Worm (Caenorhabditis elegans): ENCODE data around the gene Y38H8A.1.
"Not testable (repeated sequence)": the region's sequence is repeated elsewhere in the genome, so short reads cannot be mapped to it uniquely, and the experiment has no call there.

Gene Y38H8A.1

DNA sequence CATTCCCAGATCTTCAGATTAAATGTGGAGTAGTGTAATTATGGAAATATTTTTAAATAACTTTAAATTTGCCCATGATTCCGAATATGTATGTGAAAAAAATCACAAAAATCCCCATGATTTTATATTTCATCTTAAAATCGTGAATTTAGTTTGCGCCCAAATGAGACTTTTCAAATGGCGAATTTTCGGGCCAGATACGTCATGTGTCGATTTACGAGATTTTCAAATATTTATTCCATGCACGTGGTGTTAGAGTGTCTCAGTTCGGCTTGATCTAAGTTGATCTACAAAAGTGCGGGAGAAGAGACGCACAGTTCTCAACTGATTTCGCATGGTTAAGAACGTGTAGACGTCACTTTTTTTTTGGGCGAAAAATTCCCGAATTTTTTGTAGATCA lies at the start of gene Y38H8A.1:
Gene Y38H8A.1 (plus strand): TSS at position 301 of the 400 bp plus-strand sequence.
- TF ChIP-seq dao-5 (tag; optimal IDR thresholded peaks at IDR 0.05) (no peak), him-1 (tag; optimal IDR thresholded peaks at IDR 0.05) (no peak), W03F9.2 (tag; optimal IDR thresholded peaks at IDR 0.05) (no peak)

DNA sequence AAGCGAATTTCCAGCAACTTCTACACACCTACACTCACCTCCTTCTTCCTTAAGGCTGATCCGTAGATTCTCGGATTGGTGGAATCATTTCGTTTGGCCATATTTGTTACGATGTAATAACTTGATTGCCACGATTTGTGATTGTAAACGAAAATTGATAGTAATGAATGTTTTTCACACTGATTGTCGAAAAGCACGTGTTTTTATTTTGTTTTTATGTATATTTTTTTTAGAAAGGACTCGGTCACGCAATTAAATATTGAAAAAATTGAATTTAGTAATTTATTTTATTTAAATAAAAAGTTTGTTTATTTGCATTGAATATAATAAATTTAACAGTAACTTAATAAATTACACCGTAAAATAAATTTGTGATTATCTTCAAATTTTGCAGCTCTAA lies 48.7 kb upstream of the Y38H8A.1 start, which contains the start of gene K09B11.5:
Gene K09B11.5 (minus strand): TSS at position 101 of the 400 bp plus-strand sequence.
- not testable (repeated sequence) for TF ChIP-seq W03F9.2, dao-5, him-1 (tag; optimal IDR thresholded peaks at IDR 0.05)

DNA sequence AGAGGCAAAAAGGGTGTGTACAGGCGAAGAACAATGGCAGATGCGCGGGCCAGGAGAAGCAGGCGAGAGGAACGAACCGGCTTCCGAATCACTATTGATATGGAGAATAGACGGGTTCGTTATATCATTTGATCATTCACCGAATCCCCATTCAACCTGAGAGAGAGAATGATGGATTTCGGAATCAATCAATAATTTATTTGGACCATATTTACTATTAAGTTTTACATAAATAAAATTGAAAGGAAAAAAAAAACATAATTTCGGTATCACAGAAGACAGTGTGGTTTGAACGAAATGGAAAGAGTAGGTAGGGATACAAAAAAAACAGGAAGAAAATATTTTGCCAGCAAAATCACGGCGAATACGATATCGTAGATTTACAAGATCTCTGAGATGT lies 37.3 kb upstream of the Y38H8A.1 start, which contains the start of gene mam-3:
Gene mam-3 (minus strand): TSS at position 101 of the 400 bp plus-strand sequence.
- TF ChIP-seq him-1 (tag; optimal IDR thresholded peaks at IDR 0.05) (no peak), W03F9.2 (tag; optimal IDR thresholded peaks at IDR 0.05) (no peak), dao-5 (tag; optimal IDR thresholded peaks at IDR 0.05) (no peak)

DNA sequence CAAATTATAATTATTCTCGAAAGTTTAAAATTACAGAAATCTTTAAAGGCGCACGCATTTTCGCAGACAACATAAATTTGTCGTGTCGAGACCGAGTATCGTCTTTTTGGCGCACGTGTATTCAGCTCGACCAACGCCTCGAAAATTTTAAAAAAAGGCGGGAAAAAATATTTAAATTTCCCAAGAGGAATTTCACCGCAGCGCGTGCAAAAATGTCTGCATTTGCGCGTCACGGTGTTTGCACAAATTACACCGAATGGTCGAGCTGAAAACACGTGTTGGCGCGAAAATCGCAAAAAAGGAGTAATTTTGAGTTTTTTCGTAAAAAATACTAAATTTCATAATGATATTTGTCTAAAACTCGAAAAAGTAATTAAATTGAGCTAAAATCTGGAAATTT lies 31.8 kb upstream of the Y38H8A.1 start:
- TF ChIP-seq him-1 (tag; optimal IDR thresholded peaks at IDR 0.05) (no peak), dao-5 (tag; optimal IDR thresholded peaks at IDR 0.05) (no peak), W03F9.2 (tag; optimal IDR thresholded peaks at IDR 0.05) (no peak)

DNA sequence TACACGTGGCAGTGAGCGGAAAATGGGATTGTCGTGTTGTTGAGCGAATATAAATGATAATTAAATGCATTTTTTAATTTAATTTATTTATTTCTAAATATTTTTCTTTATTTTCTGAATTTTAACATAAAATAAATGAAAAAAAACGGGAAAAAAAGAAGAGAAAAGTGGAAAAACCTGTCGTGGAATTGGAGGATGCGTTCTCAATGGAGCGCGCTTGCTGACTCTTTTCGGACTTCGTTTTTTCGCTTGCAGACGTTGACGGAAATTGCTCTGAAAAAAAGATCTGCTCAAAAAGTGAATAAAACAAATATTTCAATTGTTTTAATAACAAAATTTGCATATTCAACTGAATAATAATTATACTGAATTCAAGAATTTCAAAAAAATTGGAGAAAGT lies 29.1 kb upstream of the Y38H8A.1 start:
- no peak for TF ChIP-seq him-1 (tag; optimal IDR thresholded peaks at IDR 0.05)
- no peak for TF ChIP-seq W03F9.2 (tag; optimal IDR thresholded peaks at IDR 0.05)
- TF ChIP-seq dao-5 (tag; optimal IDR thresholded peaks at IDR 0.05), result no peak

DNA sequence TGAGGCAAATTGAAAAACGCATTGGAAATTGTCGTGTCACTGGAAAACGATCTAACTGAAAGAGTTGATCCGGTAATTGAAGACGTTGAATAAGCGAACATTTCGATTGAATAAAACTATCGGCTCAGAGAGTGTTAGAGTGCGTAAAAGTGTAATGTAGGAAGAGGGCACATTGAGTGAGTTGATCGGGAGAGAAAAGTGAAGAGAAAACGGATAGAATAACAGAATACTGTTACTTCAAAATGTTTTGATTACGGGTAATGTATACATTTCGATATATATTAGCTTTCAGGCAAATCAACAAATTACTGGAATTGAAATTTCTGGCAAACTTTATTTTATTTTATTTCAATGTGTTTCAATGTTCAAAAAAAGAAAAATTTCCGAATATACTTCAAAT lies 27.9 kb upstream of the Y38H8A.1 start, which contains the start of gene uso-1:
Gene uso-1 (minus strand): TSS at position 101 of the 400 bp plus-strand sequence.
- TF ChIP-seq him-1 (tag; optimal IDR thresholded peaks at IDR 0.05) (no peak), dao-5 (tag; optimal IDR thresholded peaks at IDR 0.05) (no peak), W03F9.2 (tag; optimal IDR thresholded peaks at IDR 0.05) (no peak)

DNA sequence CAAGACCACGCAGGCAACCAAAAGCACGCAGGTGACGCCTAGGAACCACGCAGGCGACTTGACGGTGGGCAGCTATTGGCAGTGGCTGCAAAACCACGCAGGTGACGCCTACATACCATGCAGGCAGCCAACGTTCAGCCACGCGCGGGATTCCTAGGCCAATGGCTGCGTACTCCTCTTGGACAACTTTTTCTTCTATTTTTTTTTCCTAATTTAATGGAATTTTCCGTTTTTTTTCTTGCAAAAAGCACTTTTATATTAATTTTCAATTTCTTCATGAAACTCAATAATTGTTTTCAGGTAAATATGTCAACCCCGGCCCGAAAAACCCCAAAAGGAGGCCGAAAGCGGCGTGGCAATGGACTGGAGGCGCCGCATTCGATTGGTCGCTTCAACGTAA lies 27.4 kb upstream of the Y38H8A.1 start, which contains the start of gene Y38H8A.7:
Gene Y38H8A.7 (plus strand): TSS at position 301 of the 400 bp plus-strand sequence.
- TF ChIP-seq him-1, W03F9.2, dao-5 (tag; optimal IDR thresholded peaks at IDR 0.05): not testable (repeated sequence)

DNA sequence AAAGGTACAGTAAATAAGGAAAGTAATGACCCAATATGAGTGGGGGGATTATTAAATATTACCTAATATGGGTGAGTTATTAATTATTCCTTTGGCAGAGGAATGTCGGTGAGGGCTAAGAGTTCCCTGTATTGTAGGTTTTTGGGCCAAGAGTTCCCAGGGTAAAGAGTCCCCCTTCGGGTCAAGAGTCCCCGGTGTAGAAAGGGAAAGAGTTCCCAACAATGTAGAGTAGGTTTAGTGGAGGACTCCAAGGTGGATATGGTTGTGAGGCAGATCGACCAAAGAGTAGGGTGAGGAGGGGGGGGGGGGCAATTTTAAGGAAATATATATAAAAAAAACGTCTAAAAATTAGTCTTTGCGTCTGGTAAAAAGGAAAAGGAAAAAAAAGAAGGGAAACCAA lies 25.7 kb upstream of the Y38H8A.1 start:
- no peak for TF ChIP-seq W03F9.2 (tag; optimal IDR thresholded peaks at IDR 0.05)
- no peak for TF ChIP-seq him-1 (tag; optimal IDR thresholded peaks at IDR 0.05)
- TF ChIP-seq dao-5 (tag; optimal IDR thresholded peaks at IDR 0.05), result no peak

DNA sequence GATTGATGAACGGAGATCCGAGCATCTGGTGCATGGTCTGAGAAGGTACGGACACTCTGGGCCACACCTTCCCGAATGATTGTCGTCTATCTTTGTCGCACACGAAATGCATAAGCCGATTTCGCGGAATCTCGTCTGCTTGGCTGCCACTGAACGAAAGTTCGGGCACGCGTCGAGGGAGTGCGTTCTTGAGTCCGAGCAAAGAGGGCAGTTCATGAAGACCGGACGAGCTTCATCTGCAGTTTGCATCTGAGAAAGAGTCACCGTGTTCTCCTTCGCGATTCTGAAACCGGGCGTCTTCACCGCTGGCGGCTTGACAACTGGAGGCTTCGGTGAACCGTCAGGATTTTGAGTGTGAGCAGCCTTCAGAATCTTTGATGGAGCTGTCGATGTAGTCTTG lies 24.3 kb upstream of the Y38H8A.1 start:
- TF ChIP-seq him-1 (tag; optimal IDR thresholded peaks at IDR 0.05), result no peak
- TF ChIP-seq W03F9.2 (tag; optimal IDR thresholded peaks at IDR 0.05), result no peak
- no peak for TF ChIP-seq dao-5 (tag; optimal IDR thresholded peaks at IDR 0.05)

DNA sequence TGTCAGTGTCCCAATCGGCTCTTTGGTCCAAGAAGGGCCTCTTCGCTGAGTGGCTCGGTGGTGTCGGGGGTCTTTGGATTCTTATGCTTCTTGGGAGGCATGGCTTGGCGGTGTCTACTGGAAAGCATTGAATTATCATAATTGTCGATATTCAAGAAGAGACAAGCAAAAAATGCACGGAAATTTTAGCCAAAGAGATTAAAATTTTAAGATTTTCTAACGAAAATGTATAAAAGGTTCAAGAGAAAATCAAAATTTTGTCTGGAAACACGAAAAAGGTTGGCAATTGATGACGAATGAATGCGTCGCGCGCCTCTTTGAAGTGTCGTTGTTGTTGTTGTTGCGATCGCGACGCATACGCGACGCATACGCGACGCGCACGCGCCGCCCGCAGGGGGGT lies 21.7 kb upstream of the Y38H8A.1 start, which contains the start of gene Y38H8A.12:
Gene Y38H8A.12 (minus strand): TSS at position 101 of the 400 bp plus-strand sequence.
- TF ChIP-seq W03F9.2 (tag; optimal IDR thresholded peaks at IDR 0.05) (no peak), dao-5 (tag; optimal IDR thresholded peaks at IDR 0.05) (no peak), him-1 (tag; optimal IDR thresholded peaks at IDR 0.05) (no peak)

DNA sequence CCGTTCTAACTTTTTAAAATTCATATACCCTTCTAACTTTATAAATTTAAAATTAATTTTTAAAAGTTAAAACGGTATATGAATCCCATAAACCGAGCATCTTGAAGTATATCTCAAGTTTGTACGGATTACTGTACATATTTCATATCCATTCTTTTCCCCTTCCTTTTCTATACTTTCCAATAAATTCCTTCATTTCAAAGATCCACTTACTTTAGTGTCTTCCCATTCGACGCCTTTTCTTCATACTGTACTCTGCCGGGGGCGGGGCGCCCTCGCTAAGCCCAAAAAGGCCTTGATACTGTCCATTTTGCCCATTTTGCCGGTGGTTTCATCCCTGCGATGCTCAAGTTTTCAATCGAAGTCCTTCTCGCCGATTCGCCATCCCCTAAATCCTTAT lies 16.8 kb upstream of the Y38H8A.1 start, which contains the start of gene fezf-1:
Gene fezf-1 (plus strand): TSS at position 301 of the 400 bp plus-strand sequence.
- TF ChIP-seq him-1 (tag; optimal IDR thresholded peaks at IDR 0.05) (no peak), W03F9.2 (tag; optimal IDR thresholded peaks at IDR 0.05) (no peak), dao-5 (tag; optimal IDR thresholded peaks at IDR 0.05) (no peak)

DNA sequence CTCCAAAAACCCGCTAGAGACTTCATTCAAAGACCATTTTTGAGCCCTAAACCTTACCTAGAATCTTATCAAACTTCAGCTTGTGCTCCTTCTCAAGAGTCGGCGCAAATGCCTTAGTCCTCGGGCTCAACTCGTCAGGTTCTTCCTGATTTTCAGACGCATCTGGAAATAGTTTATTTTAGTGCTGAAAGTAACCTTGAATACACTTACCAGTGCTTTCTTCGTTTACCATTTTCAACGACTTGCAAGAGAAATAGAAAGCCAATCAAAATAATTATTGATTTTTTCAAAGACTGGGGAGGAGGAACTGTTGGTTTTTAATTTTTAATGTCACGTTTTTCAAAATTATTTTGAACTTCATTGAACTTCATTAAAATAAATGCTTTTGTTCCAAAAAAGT lies 10.6 kb upstream of the Y38H8A.1 start, which contains the start of the genes ttbk-8.1 and Y38H8A.4:
Gene ttbk-8.1 (plus strand): TSS at position 301 of the 400 bp plus-strand sequence.
Gene Y38H8A.4 (minus strand): TSS at position 366 of the 400 bp plus-strand sequence.
- TF ChIP-seq him-1 (tag; optimal IDR thresholded peaks at IDR 0.05) (no peak), W03F9.2 (tag; optimal IDR thresholded peaks at IDR 0.05) (no peak), dao-5 (tag; optimal IDR thresholded peaks at IDR 0.05) (no peak)

DNA sequence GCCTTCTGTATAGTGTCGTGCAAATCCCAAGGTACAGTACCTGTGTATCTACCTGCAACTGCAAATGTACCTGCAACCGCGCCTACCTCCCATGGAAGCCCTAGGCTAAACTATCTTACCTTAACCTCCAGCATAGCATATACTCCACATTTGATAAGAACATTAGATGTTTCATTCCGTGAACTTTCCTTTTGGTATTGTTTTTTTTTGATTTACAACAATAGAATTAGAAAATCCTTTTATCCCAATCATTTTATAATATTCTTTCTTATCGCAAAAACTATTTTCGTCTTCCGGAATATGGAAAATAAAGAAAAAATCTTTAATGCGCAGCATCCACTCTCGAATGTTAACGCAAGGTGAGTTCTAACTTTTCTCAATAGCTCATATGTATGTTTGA lies 8.4 kb upstream of the Y38H8A.1 start, which contains the start of gene Y38H8A.2:
Gene Y38H8A.2 (plus strand): TSS at position 301 of the 400 bp plus-strand sequence.
- TF ChIP-seq him-1 (tag; optimal IDR thresholded peaks at IDR 0.05) (no peak), W03F9.2 (tag; optimal IDR thresholded peaks at IDR 0.05) (no peak), dao-5 (tag; optimal IDR thresholded peaks at IDR 0.05) (no peak)

DNA sequence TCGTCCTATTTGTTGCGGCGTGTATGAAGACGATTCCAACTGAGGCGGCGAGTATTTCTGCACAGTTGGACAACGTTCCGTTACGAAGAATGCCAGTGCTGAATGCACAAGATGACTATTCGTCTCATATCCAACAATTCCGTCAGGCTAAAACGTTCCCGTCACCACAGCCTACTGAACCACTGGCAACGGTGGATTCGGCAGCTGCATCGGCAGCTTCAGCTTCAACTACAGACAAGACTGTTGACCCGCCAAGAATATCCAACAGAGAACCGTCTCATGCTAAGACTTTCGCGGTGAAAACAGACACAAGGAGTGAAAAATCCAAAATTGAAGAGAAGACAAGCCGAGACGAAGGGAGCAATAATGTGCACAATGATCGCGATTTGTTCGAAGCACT lies 1.0 kb downstream of the Y38H8A.1 start:
- TF ChIP-seq W03F9.2 (tag; optimal IDR thresholded peaks at IDR 0.05) (no peak), him-1 (tag; optimal IDR thresholded peaks at IDR 0.05) (no peak), dao-5 (tag; optimal IDR thresholded peaks at IDR 0.05) (no peak)

DNA sequence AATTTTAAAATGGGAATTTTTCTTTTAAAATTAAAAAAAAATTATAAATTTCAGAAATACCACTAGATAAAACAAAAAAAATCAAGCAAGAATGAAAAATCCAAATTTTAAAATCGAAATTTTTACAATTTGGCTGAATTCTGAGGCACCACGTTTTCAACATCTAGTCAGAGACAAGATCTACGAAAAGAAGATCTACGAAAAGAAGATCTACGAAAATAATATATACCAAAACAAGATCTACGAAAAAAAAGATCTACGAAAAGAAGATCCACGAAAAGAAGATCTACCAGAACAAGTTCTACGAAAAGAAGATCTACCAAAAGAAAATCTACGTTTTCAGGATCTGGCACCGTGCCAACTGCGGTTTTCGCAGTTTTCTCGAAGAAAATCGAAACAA lies 4.5 kb downstream of the Y38H8A.1 start:
- no peak for TF ChIP-seq W03F9.2 (tag; optimal IDR thresholded peaks at IDR 0.05)
- TF ChIP-seq him-1 (tag; optimal IDR thresholded peaks at IDR 0.05), result no peak
- TF ChIP-seq dao-5 (tag; optimal IDR thresholded peaks at IDR 0.05), result no peak

All from whole organism, L4/young adult.